Worm (Caenorhabditis elegans): Measurements from ENCODE around the gene ndx-3.

ce11 chrII:4966576-4966975 lies 13.2 kb downstream of the ndx-3 start:
- no peak for TF ChIP-seq nhr-11 (tag; optimal IDR thresholded peaks at IDR 0.05)
- TF ChIP-seq ama-1 (optimal IDR thresholded peaks at IDR 0.05): no peak
- TF ChIP-seq sox-2 (GFP tag; IDR thresholded peaks at IDR 0.05): no peak
- TF ChIP-seq fkh-10 (GFP tag; optimal IDR thresholded peaks at IDR 0.05): no peak
- no peak for TF ChIP-seq sox-4 (tag; optimal IDR thresholded peaks at IDR 0.05)

Measured in whole organism, late embryonic.